Fruit fly (Drosophila melanogaster) whole organism: ENCODE measurements around the gene CG15773.

Experiments
- CG8478 ChIP-seq: fragments of >200 bp; optimal IDR thresholded peaks from 2 replicates; lab custom pipeline; 2018; ENCODE audit warnings: inconsistent platforms
- Dll ChIP-seq: fragments of >200 bp; optimal IDR thresholded peaks from 2 replicates; lab custom pipeline; 2017
- EcR ChIP-seq, 2 experiments: fragments of >200 bp; optimal IDR thresholded peaks; 2 replicates each; lab custom pipeline; 2017; ENCODE audit warnings: missing biosample characterization in 2 of 2, missing genetic modification characterization in 2 of 2, missing genetic modification reagents in 2 of 2
- pan ChIP-seq: fragments of >200 bp; optimal IDR thresholded peaks from 2 replicates; lab custom pipeline; 2017
- psq ChIP-seq: fragments of >200 bp; optimal IDR thresholded peaks from 2 replicates; lab custom pipeline; 2017
- usp ChIP-seq: fragments of >200 bp; optimal IDR thresholded peaks from 2 replicates; lab custom pipeline; 2017; ENCODE audit warnings: missing biosample characterization, missing genetic modification characterization, mixed read lengths

- TF ChIP-seq CG8478 (lab: Kevin White, UChicago) = no peak
- no peak for TF ChIP-seq pan (lab: Kevin White, UChicago)
- no peak for TF ChIP-seq psq
- no peak for TF ChIP-seq EcR (GFP tag; optimal IDR thresholded peaks at IDR 0.05; lab: Kevin White, UChicago)
- no peak for TF ChIP-seq usp
- TF ChIP-seq Dll (lab: Kevin White, UChicago) = no peak
These were observed 31.0 kb downstream of the CG15773 start for dm6 chrX:5763443-5764000.
